Fruit fly (Drosophila melanogaster) whole organism, prepupa: ENCODE results near the gene CG8476.

Experiments
- Blimp-1 ChIP-seq: fragments of 200-800 bp; sonication (Bioruptor generic); optimal IDR thresholded peaks from 3 replicates; lab custom pipeline; 2017; ENCODE audit warnings: missing biosample characterization, missing genetic modification characterization, mild to moderate bottlenecking, moderate library complexity, missing genetic modification reagents
- CG10631 ChIP-seq: fragments of 200-800 bp; sonication (Bioruptor generic); optimal IDR thresholded peaks from 2 replicates; lab custom pipeline; 2016; ENCODE audit warnings: missing biosample characterization, missing genetic modification characterization
- CG10669 ChIP-seq: fragments of 200-800 bp; sonication (Bioruptor generic); optimal IDR thresholded peaks from 3 replicates; lab custom pipeline; 2018; ENCODE audit warnings: missing biosample characterization, mild to moderate bottlenecking, missing genetic modification characterization, moderate library complexity
- CG11294 ChIP-seq: fragments of 200-800 bp; sonication (Bioruptor generic); IDR thresholded peaks from 2 replicates; pipeline ENCODE4 v1.3.6; 2022; ENCODE audit warnings: missing biosample characterization, missing genetic modification characterization
- CG11762 ChIP-seq: fragments of 200-800 bp; sonication (Bioruptor generic); optimal IDR thresholded peaks from 3 replicates; lab custom pipeline; 2016; ENCODE audit warnings: missing biosample characterization, missing genetic modification characterization; ENCODE audit not compliant: insufficient read depth
- CG11902 ChIP-seq: fragments of 200-800 bp; sonication (Bioruptor generic); optimal IDR thresholded peaks from 3 replicates; lab custom pipeline; 2016; ENCODE audit warnings: missing biosample characterization, missing genetic modification characterization
- CG15336 ChIP-seq: fragments of 200-800 bp; sonication (Bioruptor generic); IDR thresholded peaks from 2 replicates; pipeline ENCODE4 v1.3.6; 2022; ENCODE audit warnings: missing biosample characterization, missing genetic modification characterization
- CG1621 ChIP-seq: fragments of 200-800 bp; sonication (Bioruptor generic); optimal IDR thresholded peaks from 3 replicates; lab custom pipeline; 2018; ENCODE audit warnings: missing biosample characterization, mild to moderate bottlenecking, missing genetic modification characterization
- CG16779 ChIP-seq: fragments of 200-800 bp; sonication (Bioruptor generic); optimal IDR thresholded peaks from 3 replicates; lab custom pipeline; 2017; ENCODE audit warnings: missing biosample characterization, mild to moderate bottlenecking, missing genetic modification characterization
- CG31627 ChIP-seq: fragments of 200-800 bp; sonication (Bioruptor generic); optimal IDR thresholded peaks from 3 replicates; lab custom pipeline; 2016; ENCODE audit warnings: missing biosample characterization, missing genetic modification characterization
- CG32006 ChIP-seq: fragments of 200-800 bp; sonication (Bioruptor generic); optimal IDR thresholded peaks from 3 replicates; lab custom pipeline; 2017; ENCODE audit warnings: missing biosample characterization, mild to moderate bottlenecking, missing genetic modification characterization
- CG34406 ChIP-seq: fragments of 200-800 bp; sonication (Bioruptor generic); optimal IDR thresholded peaks from 3 replicates; lab custom pipeline; 2016; ENCODE audit warnings: missing biosample characterization, missing genetic modification characterization
- CG3919 ChIP-seq: fragments of 200-800 bp; sonication (Bioruptor generic); optimal IDR thresholded peaks from 3 replicates; lab custom pipeline; 2016; ENCODE audit warnings: missing biosample characterization, missing genetic modification characterization
- CG4318 ChIP-seq: fragments of 200-800 bp; sonication (Bioruptor generic); optimal IDR thresholded peaks from 3 replicates; lab custom pipeline; 2017; ENCODE audit warnings: missing biosample characterization, mild to moderate bottlenecking, missing genetic modification characterization
- CG6163 ChIP-seq: fragments of 200-800 bp; sonication (Bioruptor generic); IDR thresholded peaks from 3 replicates; pipeline ENCODE4 v1.3.6; 2022; ENCODE audit warnings: missing biosample characterization, missing genetic modification characterization
- CG6276 ChIP-seq: fragments of 200-800 bp; sonication (Bioruptor generic); optimal IDR thresholded peaks from 2 replicates; lab custom pipeline; 2017; ENCODE audit warnings: missing biosample characterization, mild to moderate bottlenecking, missing genetic modification characterization
- CG6808 ChIP-seq: fragments of 200-800 bp; sonication (Bioruptor generic); optimal IDR thresholded peaks from 3 replicates; lab custom pipeline; 2017; ENCODE audit warnings: missing biosample characterization, missing genetic modification characterization, mild to moderate bottlenecking, moderate library complexity, missing genetic modification reagents
- CG9139 ChIP-seq: fragments of 200-800 bp; sonication (Bioruptor generic); optimal IDR thresholded peaks from 3 replicates; lab custom pipeline; 2017; ENCODE audit warnings: missing biosample characterization, mild to moderate bottlenecking, missing genetic modification characterization
- Eip75B ChIP-seq: fragments of 200-800 bp; sonication (Bioruptor generic); optimal IDR thresholded peaks from 3 replicates; lab custom pipeline; 2016; ENCODE audit warnings: missing biosample characterization, missing genetic modification characterization
- Eip78C ChIP-seq: fragments of 200-800 bp; sonication (Bioruptor generic); peaks from one replicate; lab custom pipeline; 2016; ENCODE audit warnings: missing biosample characterization, missing genetic modification characterization
- Eip93F ChIP-seq: fragments of 200-800 bp; sonication (Bioruptor generic); optimal IDR thresholded peaks from 2 replicates; lab custom pipeline; 2016; ENCODE audit warnings: missing biosample characterization, mild to moderate bottlenecking, missing genetic modification characterization
- Ets21C ChIP-seq: fragments of 200-800 bp; sonication (Bioruptor generic); optimal IDR thresholded peaks from 3 replicates; lab custom pipeline; 2016; ENCODE audit warnings: missing biosample characterization, missing genetic modification characterization
- Ets96B ChIP-seq: fragments of 200-800 bp; optimal IDR thresholded peaks from 2 replicates; lab custom pipeline; 2019; ENCODE audit warnings: missing biosample characterization, mild to moderate bottlenecking, missing genetic modification characterization, moderate library complexity
- Gug ChIP-seq: fragments of 200-800 bp; sonication (Bioruptor generic); IDR thresholded peaks from 2 replicates; pipeline ENCODE4 v1.3.6; 2022; ENCODE audit warnings: missing biosample characterization, missing genetic modification characterization
- Hr38 ChIP-seq: sonication (Bioruptor generic); optimal IDR thresholded peaks from 2 replicates; lab custom pipeline; 2016; ENCODE audit warnings: missing biosample characterization, missing genetic modification characterization
- Hr39 ChIP-seq: fragments of 200-800 bp; sonication (Bioruptor generic); optimal IDR thresholded peaks from 2 replicates; lab custom pipeline; 2016; ENCODE audit warnings: missing biosample characterization, missing genetic modification characterization
- Lpt ChIP-seq: fragments of 200-800 bp; sonication (Bioruptor generic); optimal IDR thresholded peaks from 3 replicates; lab custom pipeline; 2016; ENCODE audit warnings: missing biosample characterization, missing genetic modification characterization
- Met ChIP-seq: fragments of 200-800 bp; sonication (Bioruptor generic); optimal IDR thresholded peaks from 3 replicates; lab custom pipeline; 2016; ENCODE audit warnings: missing biosample characterization, missing genetic modification characterization
- Smox ChIP-seq: fragments of 200-800 bp; sonication (Bioruptor generic); optimal IDR thresholded peaks from 3 replicates; lab custom pipeline; 2016; ENCODE audit warnings: missing biosample characterization, missing genetic modification characterization
- Sox102F ChIP-seq: fragments of 200-800 bp; sonication (Bioruptor generic); optimal IDR thresholded peaks from 2 replicates; lab custom pipeline; 2016; ENCODE audit warnings: missing biosample characterization, mild to moderate bottlenecking, missing genetic modification characterization
- Sox14 ChIP-seq: fragments of 200-800 bp; sonication (Bioruptor generic); optimal IDR thresholded peaks from 3 replicates; lab custom pipeline; 2016; ENCODE audit warnings: missing biosample characterization, missing genetic modification characterization
- Sox15 ChIP-seq: fragments of 200-800 bp; sonication (Bioruptor generic); optimal IDR thresholded peaks from 3 replicates; lab custom pipeline; 2016; ENCODE audit warnings: missing biosample characterization, missing genetic modification characterization
- achi ChIP-seq: fragments of 200-800 bp; sonication (Bioruptor generic); optimal IDR thresholded peaks from 3 replicates; lab custom pipeline; 2016; ENCODE audit warnings: missing biosample characterization, missing genetic modification characterization
- acj6 ChIP-seq: fragments of 200-800 bp; sonication (Bioruptor generic); optimal IDR thresholded peaks from 3 replicates; lab custom pipeline; 2016; ENCODE audit warnings: missing biosample characterization, missing genetic modification characterization
- dac ChIP-seq: fragments of 200-800 bp; sonication (Bioruptor generic); optimal IDR thresholded peaks from 2 replicates; lab custom pipeline; 2017; ENCODE audit warnings: missing biosample characterization, mild to moderate bottlenecking, missing genetic modification characterization
- dsx ChIP-seq: fragments of 200-800 bp; optimal IDR thresholded peaks from 3 replicates; lab custom pipeline; 2019; ENCODE audit warnings: missing biosample characterization, mild to moderate bottlenecking, missing genetic modification characterization, moderate library complexity; ENCODE audit not compliant: poor library complexity, severe bottlenecking
- eg ChIP-seq: fragments of 200-800 bp; sonication (Bioruptor generic); IDR thresholded peaks from 3 replicates; pipeline ENCODE4 v1.3.6; 2022; ENCODE audit warnings: missing biosample characterization, missing genetic modification characterization
- esn ChIP-seq: fragments of 200-800 bp; sonication (Bioruptor generic); optimal IDR thresholded peaks from 2 replicates; lab custom pipeline; 2016; ENCODE audit warnings: missing biosample characterization, mild to moderate bottlenecking, missing genetic modification characterization, moderate library complexity
- fd59A ChIP-seq: fragments of 200-800 bp; sonication (Bioruptor generic); optimal IDR thresholded peaks from 2 replicates; lab custom pipeline; 2017; ENCODE audit warnings: missing biosample characterization, mild to moderate bottlenecking, missing genetic modification characterization, missing genetic modification reagents
- fd85E ChIP-seq: fragments of 200-800 bp; sonication (Bioruptor generic); optimal IDR thresholded peaks from 3 replicates; lab custom pipeline; 2016; ENCODE audit warnings: missing biosample characterization, missing genetic modification characterization
- fkh ChIP-seq: fragments of 200-800 bp; sonication (Bioruptor generic); optimal IDR thresholded peaks from 3 replicates; lab custom pipeline; 2017; ENCODE audit warnings: missing biosample characterization, mild to moderate bottlenecking, missing genetic modification characterization, moderate library complexity
- lz ChIP-seq: fragments of 200-800 bp; sonication (Bioruptor generic); optimal IDR thresholded peaks from 3 replicates; lab custom pipeline; 2016; ENCODE audit warnings: missing biosample characterization, missing genetic modification characterization
- net ChIP-seq: fragments of 200-800 bp; sonication (Bioruptor generic); optimal IDR thresholded peaks from 3 replicates; lab custom pipeline; 2016; ENCODE audit warnings: missing biosample characterization, missing genetic modification characterization
- salr ChIP-seq, 2 experiments: fragments of 200-800 bp; sonication (Bioruptor generic); optimal IDR thresholded peaks; 3 replicates each; lab custom pipeline; 2016 to 2018; ENCODE audit warnings: missing biosample characterization in 2 of 2, missing genetic modification characterization in 2 of 2, mild to moderate bottlenecking in 1 of 2
- svp ChIP-seq: fragments of 200-800 bp; sonication (Bioruptor generic); peaks from one replicate; lab custom pipeline; 2016; ENCODE audit warnings: missing biosample characterization, missing genetic modification characterization
- topi ChIP-seq: fragments of 200-800 bp; sonication (Bioruptor generic); optimal IDR thresholded peaks from 3 replicates; lab custom pipeline; 2016; ENCODE audit warnings: missing biosample characterization, missing genetic modification characterization
- vri ChIP-seq: fragments of 200-800 bp; sonication (Bioruptor generic); optimal IDR thresholded peaks from 3 replicates; lab custom pipeline; 2016; ENCODE audit warnings: missing biosample characterization, mild to moderate bottlenecking, missing genetic modification characterization

The CG8476 gene

dm6 chr3R:13264061-13264661, 43.8 kb upstream of the CG8476 start, which contains the start of gene Ravus (continued):
- TF ChIP-seq CG10631 (GFP tag; lab: Kevin White, UChicago) (no peak), topi (GFP tag; lab: Kevin White, UChicago) (no peak), Sox15 (GFP tag; lab: Kevin White, UChicago) (peak; percentile 36), CG1621 (tag; lab: Kevin White, UChicago) (no peak), CG9139 (GFP tag; lab: Kevin White, UChicago) (no peak), achi (GFP tag; lab: Kevin White, UChicago) (peak; percentile 72), Ets96B (tag; lab: Kevin White, UChicago) (peak; percentile 42), CG11762 (peak; percentile 34), svp (peak; percentile 79), CG6276 (GFP tag; lab: Kevin White, UChicago) (no peak), acj6 (no peak)

DNA sequence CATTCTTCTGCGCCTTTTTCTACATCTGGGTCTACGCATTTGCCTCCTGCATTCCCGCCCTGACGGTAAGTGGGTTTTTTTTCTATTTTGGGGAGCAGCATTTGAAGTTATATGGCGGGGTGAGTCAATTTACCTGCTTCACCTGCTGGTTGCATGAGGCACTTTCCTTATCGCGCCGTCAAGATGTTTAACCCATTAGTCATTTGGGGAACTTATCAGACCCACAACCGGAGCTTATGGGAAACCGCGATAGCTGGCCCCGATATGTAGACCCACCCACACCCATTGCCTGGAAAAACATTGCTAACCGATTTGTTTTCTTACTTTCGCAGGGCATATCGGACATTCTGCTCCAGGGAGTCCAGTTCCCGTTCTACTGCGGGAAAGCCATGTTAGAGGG, 41.3 kb upstream of the CG8476 start:
- TF ChIP-seq CG4318 (GFP tag; lab: Kevin White, UChicago) (no peak), CG6808 (no peak), svp (no peak), acj6 (no peak), esn (GFP tag; lab: Kevin White, UChicago) (no peak), CG11294 (GFP tag; lab: Robert Waterston, UW) (no peak), CG10669 (GFP tag; lab: Kevin White, UChicago) (no peak), vri (GFP tag; lab: Kevin White, UChicago) (no peak)
- TF ChIP-seq, all 60 proteins: peak for 0

dm6 chr3R:13260114-13260673, 39.8 kb upstream of the CG8476 start, which contains the start of gene CG11686:
TSS of gene CG11686 (plus strand) at chr3R:13260356.
- no peak for TF ChIP-seq salr (GFP tag; optimal IDR thresholded peaks at IDR 0.05; lab: Kevin White, UChicago)
- TF ChIP-seq CG32006, result no peak
- no peak for TF ChIP-seq Eip93F (GFP tag; lab: Kevin White, UChicago)
- peak; percentile 51; the same call in 1 of the 3 replicates for TF ChIP-seq eg
- no peak for TF ChIP-seq Hr38 (GFP tag; lab: Kevin White, UChicago)
- TF ChIP-seq CG31627 (GFP tag; lab: Kevin White, UChicago), result no peak
- no peak for TF ChIP-seq fd85E (GFP tag; lab: Kevin White, UChicago)
- TF ChIP-seq CG34406 (GFP tag; lab: Kevin White, UChicago), result peak; percentile 8
- TF ChIP-seq svp, result peak; percentile 92
- peak; percentile 70 for TF ChIP-seq fkh
- peak; percentile 71 for TF ChIP-seq Eip78C (GFP tag; lab: Kevin White, UChicago)
- peak; percentile 56; the same call in 1 of the 2 replicates for TF ChIP-seq CG15336 (GFP tag; lab: Robert Waterston, UW)
- no peak for TF ChIP-seq fd59A (GFP tag; lab: Kevin White, UChicago)
- no peak for TF ChIP-seq Eip75B (GFP tag; lab: Kevin White, UChicago)
- no peak for TF ChIP-seq CG16779 (tag; lab: Kevin White, UChicago)
- TF ChIP-seq Ets21C (GFP tag; lab: Kevin White, UChicago), result no peak
- no peak for TF ChIP-seq Lpt
- peak; percentile 15 for TF ChIP-seq Met
- TF ChIP-seq CG3919 (GFP tag; lab: Kevin White, UChicago), result no peak
- TF ChIP-seq Sox14 (GFP tag; lab: Kevin White, UChicago), result peak; percentile 1
- TF ChIP-seq CG11902, result no peak
- no peak for TF ChIP-seq CG4318 (GFP tag; lab: Kevin White, UChicago)
- no peak for TF ChIP-seq Smox
- TF ChIP-seq CG6808, result no peak
- TF ChIP-seq net (GFP tag; lab: Kevin White, UChicago), result no peak
- TF ChIP-seq CG1621 (tag; lab: Kevin White, UChicago), result peak; percentile 1
- TF ChIP-seq CG10631 (GFP tag; lab: Kevin White, UChicago), result no peak
- no peak for TF ChIP-seq Hr39 (GFP tag; lab: Kevin White, UChicago)
- peak; percentile 29; the same call in 1 of the 3 replicates for TF ChIP-seq CG6163 (GFP tag; lab: Robert Waterston, UW)
- TF ChIP-seq Sox102F (GFP tag; lab: Kevin White, UChicago), result peak; percentile 51
- no peak for TF ChIP-seq CG9139 (GFP tag; lab: Kevin White, UChicago)
- TF ChIP-seq lz, result no peak
- no peak for TF ChIP-seq Gug (GFP tag; lab: Robert Waterston, UW)
- no peak for TF ChIP-seq Blimp-1 (GFP tag; lab: Kevin White, UChicago)
- no peak for TF ChIP-seq dac
- TF ChIP-seq dsx (GFP tag; lab: Kevin White, UChicago), result no peak
